Worm (Caenorhabditis elegans): ENCODE data around the gene K02D10.4.

Gene K02D10.4

DNA sequence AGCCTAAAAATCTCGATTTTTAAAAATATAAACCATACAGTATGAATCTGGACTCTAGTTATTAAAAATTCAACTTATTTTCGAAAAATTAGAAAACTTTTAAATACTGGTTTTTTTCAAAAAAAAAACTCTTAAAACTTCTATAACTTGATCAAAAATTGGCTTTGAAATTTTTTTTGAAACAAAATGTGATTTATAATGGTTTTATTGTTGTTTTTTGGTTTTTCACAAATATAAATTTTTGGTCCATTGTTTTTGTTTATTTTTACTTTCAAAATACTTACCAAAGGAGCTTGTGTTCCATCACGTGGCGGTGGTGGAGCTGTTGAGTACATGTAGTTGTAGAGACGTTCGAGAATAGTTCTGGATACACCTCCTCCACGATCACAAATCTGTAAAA is 41.5 kb downstream of the K02D10.4 start:
- TF ChIP-seq efl-1 (optimal IDR thresholded peaks at IDR 0.05) = no peak
- TF ChIP-seq efl-1 (GFP tag; optimal IDR thresholded peaks at IDR 0.05 in 1 of 2) = peak in 1 of 2 experiments; percentile 91
- TF ChIP-seq nhr-20 (tag; optimal IDR thresholded peaks at IDR 0.05) = no peak

DNA sequence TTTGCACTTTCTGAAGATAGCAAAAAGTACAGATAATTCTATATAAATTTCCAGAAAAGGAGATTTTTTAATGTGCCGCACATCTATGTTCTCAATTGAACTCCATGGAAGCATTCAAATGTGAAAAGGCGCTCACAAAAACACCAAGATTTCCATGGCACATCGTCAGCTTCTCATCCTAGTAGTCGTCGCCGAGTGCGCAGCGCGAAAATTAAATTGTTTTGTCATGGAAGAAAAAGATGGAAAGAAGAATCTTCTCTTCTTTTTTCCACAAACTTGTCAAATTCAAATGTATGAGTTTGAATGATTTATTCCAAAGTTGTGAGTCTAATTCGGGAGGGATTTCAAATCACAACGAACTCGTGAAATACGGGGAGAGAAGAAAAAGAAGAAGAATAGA is 42.4 kb downstream of the K02D10.4 start:
- TF ChIP-seq ztf-11 (tag; optimal IDR thresholded peaks at IDR 0.05) = no peak
- peak; percentile 33 for TF ChIP-seq lin-14 (GFP tag; optimal IDR thresholded peaks at IDR 0.05)
- TF ChIP-seq unc-62 (GFP tag; optimal IDR thresholded peaks at IDR 0.05) = no peak
- TF ChIP-seq efl-1 (optimal IDR thresholded peaks at IDR 0.05) = no peak
- peak in 1 of 2 experiments; percentile 46 for TF ChIP-seq efl-1 (GFP tag; optimal IDR thresholded peaks at IDR 0.05 in 1 of 2)

DNA sequence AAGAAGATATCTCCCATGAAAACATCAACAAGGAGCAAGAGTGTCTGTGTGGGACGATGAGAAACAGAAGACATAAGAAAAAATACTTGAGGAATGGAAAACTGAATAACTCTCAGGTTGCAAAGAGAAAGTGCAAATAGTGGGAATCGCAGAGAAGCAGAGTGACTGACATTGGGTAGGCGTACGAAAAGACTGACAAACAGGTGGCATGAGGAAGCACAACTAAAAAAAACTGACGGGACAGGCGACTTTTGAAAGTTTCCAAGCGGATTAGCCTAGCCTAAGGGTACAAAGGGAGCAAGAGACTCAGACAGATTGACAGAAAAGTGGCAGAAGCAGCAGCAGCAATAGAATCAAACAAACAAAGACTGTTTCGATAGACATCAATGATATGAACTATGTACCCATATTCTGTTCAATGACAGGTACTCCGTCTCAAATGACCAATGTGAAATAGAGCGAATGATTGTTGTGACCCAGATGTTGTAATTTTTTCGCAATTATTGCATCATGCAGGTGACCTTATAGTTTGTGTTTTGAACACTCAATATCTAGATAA is 45.4 kb downstream of the K02D10.4 start:
- TF ChIP-seq egl-27 (tag; optimal IDR thresholded peaks at IDR 0.05) (no peak), ceh-82 (tag; optimal IDR thresholded peaks at IDR 0.05) (peak in 2 of 3 experiments; percentile 15 to 33), jun-1 (tag; optimal IDR thresholded peaks at IDR 0.05) (no peak), mab-9 (GFP tag; IDR thresholded peaks at IDR 0.05) (no peak), mdl-1 (tag; optimal IDR thresholded peaks at IDR 0.05) (peak in 1 of 2 experiments; percentile 29), nhr-84 (tag; optimal IDR thresholded peaks at IDR 0.05) (no peak), nhr-20 (tag; optimal IDR thresholded peaks at IDR 0.05) (peak; percentile 35), lin-14 (GFP tag; optimal IDR thresholded peaks at IDR 0.05) (peak; percentile 87), lsy-2 (tag; optimal IDR thresholded peaks at IDR 0.05) (peak; percentile 8 to 32), sox-4 (tag; optimal IDR thresholded peaks at IDR 0.05) (no peak), dpl-1 (GFP tag; optimal IDR thresholded peaks at IDR 0.05) (no peak), rnt-1 (tag; optimal IDR thresholded peaks at IDR 0.05) (peak; percentile 72), C16A3.4 (tag; optimal IDR thresholded peaks at IDR 0.05) (no peak), skn-1 (tag; optimal IDR thresholded peaks at IDR 0.05) (no peak), lin-39 (tag; optimal IDR thresholded peaks at IDR 0.05) (peak; percentile 60), swsn-7 (tag; optimal IDR thresholded peaks at IDR 0.05) (peak; percentile 22), ztf-4 (tag; optimal IDR thresholded peaks at IDR 0.05) (no peak), snu-23 (GFP tag; optimal IDR thresholded peaks at IDR 0.05) (peak; percentile 34), nhr-85 (tag) (peak; percentile 58), nhr-47 (tag; optimal IDR thresholded peaks at IDR 0.05) (peak; percentile 43), lin-35 (GFP tag; optimal IDR thresholded peaks at IDR 0.05) (peak; percentile 8 to 18), nhr-71 (tag; optimal IDR thresholded peaks at IDR 0.05) (peak; percentile 76), tbx-2 (tag; optimal IDR thresholded peaks at IDR 0.05) (peak; percentile 48), elt-3 (tag; optimal IDR thresholded peaks at IDR 0.05) (peak in 1 of 6 experiments; percentile 3), nhr-19 (GFP tag; conservative IDR thresholded peaks at IDR 0.05) (peak; percentile 21; the same call in 1 of the 2 replicates), efl-1 (optimal IDR thresholded peaks at IDR 0.05) (peak; percentile 14 to 29), efl-1 (GFP tag; optimal IDR thresholded peaks at IDR 0.05 in 1 of 2) (no peak), unc-86 (tag; optimal IDR thresholded peaks at IDR 0.05) (peak; percentile 0)

DNA sequence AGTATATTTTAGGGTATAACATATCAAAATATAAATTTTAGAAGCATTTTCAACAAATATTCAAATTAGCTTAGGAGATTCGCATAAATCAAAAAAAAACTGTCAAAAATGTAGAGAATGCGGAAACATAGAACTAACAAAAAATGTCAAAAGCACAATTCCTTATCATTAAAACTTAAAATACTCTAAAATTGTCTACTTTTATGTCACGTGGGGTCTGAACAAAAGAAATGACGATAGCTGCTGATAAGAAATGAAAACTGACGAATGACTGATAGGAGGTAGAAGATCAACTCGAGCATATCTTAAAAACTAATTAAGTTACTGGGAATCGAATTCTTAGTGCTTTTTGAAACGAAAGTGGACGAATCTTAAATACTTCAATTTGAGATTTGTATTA is 46.1 kb downstream of the K02D10.4 start:
- TF ChIP-seq tlp-1 (tag; optimal IDR thresholded peaks at IDR 0.05) (peak; percentile 49), alr-1 (tag; optimal IDR thresholded peaks at IDR 0.05; ENCODE audit: borderline replicate concordance) (no peak), elt-2 (tag; optimal IDR thresholded peaks at IDR 0.05) (peak; percentile 89), lin-35 (GFP tag; optimal IDR thresholded peaks at IDR 0.05) (peak in 1 of 2 experiments; percentile 12), mdl-1 (tag; optimal IDR thresholded peaks at IDR 0.05) (peak in 1 of 2 experiments; percentile 8), egl-13 (tag; optimal IDR thresholded peaks at IDR 0.05) (peak; percentile 20), nhr-85 (tag) (no peak)

DNA sequence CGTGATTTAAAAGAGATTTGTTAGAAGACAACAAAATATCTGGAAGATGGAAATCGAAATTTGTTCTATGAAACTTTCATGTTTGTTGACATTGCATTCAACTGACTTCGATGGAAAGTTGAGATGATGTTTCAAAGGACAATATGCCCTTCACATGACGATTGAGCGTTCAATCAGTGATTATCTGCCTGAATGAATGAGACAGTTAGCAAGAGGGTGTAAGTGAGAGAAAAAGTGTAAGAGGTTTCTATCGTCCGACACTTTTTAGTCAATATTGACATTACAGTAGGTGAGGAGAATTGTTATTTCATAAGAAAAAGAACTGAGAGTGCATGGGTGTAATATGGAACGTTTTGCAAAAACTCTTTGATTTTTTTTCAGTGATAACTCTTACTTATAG is 46.6 kb downstream of the K02D10.4 start:
- peak; percentile 42 for TF ChIP-seq snu-23 (GFP tag; optimal IDR thresholded peaks at IDR 0.05)
- TF ChIP-seq snpc-4 (tag; optimal IDR thresholded peaks at IDR 0.05) = no peak
- TF ChIP-seq grh-1 (GFP tag; IDR thresholded peaks at IDR 0.05) = no peak
- peak; percentile 75 for TF ChIP-seq blmp-1 (tag; optimal IDR thresholded peaks at IDR 0.05)
- no peak for TF ChIP-seq tbx-2 (tag; optimal IDR thresholded peaks at IDR 0.05)
- no peak for TF ChIP-seq nhr-90 (tag; optimal IDR thresholded peaks at IDR 0.05; ENCODE audit: poor library complexity)
- TF ChIP-seq ceh-8 (GFP tag; optimal IDR thresholded peaks at IDR 0.05) = no peak
- TF ChIP-seq lin-15B (tag; optimal IDR thresholded peaks at IDR 0.05) = no peak
- peak; percentile 31 for TF ChIP-seq C16A3.4 (tag; optimal IDR thresholded peaks at IDR 0.05)
- peak; percentile 49 for TF ChIP-seq nhr-85 (tag)
- peak; percentile 30 for TF ChIP-seq nhr-20 (tag; optimal IDR thresholded peaks at IDR 0.05)
- TF ChIP-seq lin-13 (GFP tag; optimal IDR thresholded peaks at IDR 0.05) = no peak
- peak in 1 of 2 experiments; percentile 57 for TF ChIP-seq mdl-1 (tag; optimal IDR thresholded peaks at IDR 0.05)
- no peak for TF ChIP-seq ces-1 (GFP tag; optimal IDR thresholded peaks at IDR 0.05)
- TF ChIP-seq ztf-4 (tag; optimal IDR thresholded peaks at IDR 0.05) = no peak
- no peak for TF ChIP-seq fkh-4 (tag; optimal IDR thresholded peaks at IDR 0.05; ENCODE audit: borderline replicate concordance)
- no peak for TF ChIP-seq aly-2 (tag; optimal IDR thresholded peaks at IDR 0.05)
